Worm (Caenorhabditis elegans) whole organism, L3 larva: ENCODE data around the gene soc-1.

Source experiments
- R02D3.7 ChIP-seq: fragments of 150-350 bp; optimal IDR thresholded peaks from 2 replicates; lab custom pipeline; 2014; ENCODE audit warnings: missing biosample characterization, missing genetic modification characterization
- ZK546.5 ChIP-seq: sonication (generic microtip); optimal IDR thresholded peaks from 2 replicates; lab custom pipeline; 2017; ENCODE audit warnings: missing biosample characterization, missing genetic modification characterization
- ceh-16 ChIP-seq: sonication (generic microtip); optimal IDR thresholded peaks from 2 replicates; lab custom pipeline; 2017; ENCODE audit warnings: missing biosample characterization, missing genetic modification characterization
- ceh-28 ChIP-seq: fragments of 150-350 bp; optimal IDR thresholded peaks from 2 replicates; lab custom pipeline; 2014; ENCODE audit warnings: missing biosample characterization, missing genetic modification reagents, missing genetic modification characterization
- ceh-82 ChIP-seq: fragments of 150-350 bp; optimal IDR thresholded peaks from 2 replicates; lab custom pipeline; 2014; ENCODE audit warnings: missing biosample characterization, missing genetic modification characterization
- ceh-9 ChIP-seq: sonication (generic microtip); optimal IDR thresholded peaks from 2 replicates; lab custom pipeline; 2018; ENCODE audit warnings: missing biosample characterization, missing genetic modification characterization
- daf-12 ChIP-seq: fragments of 150-350 bp; optimal IDR thresholded peaks from 2 replicates; lab custom pipeline; 2014; ENCODE audit warnings: missing biosample characterization, missing genetic modification reagents, missing genetic modification characterization
- egl-27 ChIP-seq: sonication (generic microtip); optimal IDR thresholded peaks from 4 replicates; lab custom pipeline; 2017; ENCODE audit warnings: missing biosample characterization, missing genetic modification reagents, missing genetic modification characterization
- egl-5 ChIP-seq: fragments of 150-350 bp; optimal IDR thresholded peaks from 2 replicates; lab custom pipeline; 2017; ENCODE audit warnings: missing biosample characterization, missing genetic modification reagents, missing genetic modification characterization, inconsistent platforms
- elt-1 ChIP-seq: fragments of 150-350 bp; optimal IDR thresholded peaks from 2 replicates; lab custom pipeline; 2014; ENCODE audit warnings: missing biosample characterization, missing genetic modification characterization
- elt-2 ChIP-seq: sonication (generic microtip); optimal IDR thresholded peaks from 2 replicates; lab custom pipeline; 2016; ENCODE audit warnings: missing genetic modification reagents, mild to moderate bottlenecking, missing genetic modification characterization, missing compliant biosample characterization
- elt-3 ChIP-seq, 3 experiments: fragments of 150-350 bp in 1 of 3; sonication (generic microtip) in 2 of 3; optimal IDR thresholded peaks; 2 replicates in 2 of 3; 4 replicates in 1 of 3; lab custom pipeline; 2014 to 2017; ENCODE audit warnings: missing biosample characterization in 3 of 3, missing genetic modification characterization in 3 of 3
- eor-1 ChIP-seq, 2 experiments: fragments of 150-350 bp; optimal IDR thresholded peaks; 2 replicates each; lab custom pipeline; 2014 to 2018; ENCODE audit warnings: missing biosample characterization in 2 of 2, missing genetic modification characterization in 2 of 2
- fkh-10 ChIP-seq: sonication (generic microtip); optimal IDR thresholded peaks from 2 replicates; lab custom pipeline; 2017; ENCODE audit warnings: missing biosample characterization, missing genetic modification reagents, missing genetic modification characterization
- fkh-2 ChIP-seq: fragments of 150-350 bp; optimal IDR thresholded peaks from 2 replicates; lab custom pipeline; 2014; ENCODE audit warnings: missing biosample characterization, missing genetic modification reagents, missing genetic modification characterization
- hmg-11 ChIP-seq: sonication (generic microtip); optimal IDR thresholded peaks from 2 replicates; lab custom pipeline; 2016; ENCODE audit warnings: missing genetic modification characterization, missing compliant biosample characterization
- jun-1 ChIP-seq: fragments of 150-350 bp; optimal IDR thresholded peaks from 2 replicates; lab custom pipeline; 2014; ENCODE audit warnings: missing biosample characterization, missing genetic modification reagents, missing genetic modification characterization
- lsy-12 ChIP-seq: sonication (generic microtip); optimal IDR thresholded peaks from 2 replicates; lab custom pipeline; 2016; ENCODE audit warnings: mild to moderate bottlenecking, missing genetic modification characterization, missing compliant biosample characterization
- mml-1 ChIP-seq: fragments of 150-350 bp; sonication (generic microtip); optimal IDR thresholded peaks from 3 replicates; lab custom pipeline; 2014; ENCODE audit warnings: missing biosample characterization, missing genetic modification characterization
- nfya-1 ChIP-seq: sonication (generic microtip); optimal IDR thresholded peaks from 2 replicates; lab custom pipeline; 2017; ENCODE audit warnings: missing genetic modification characterization, mild to moderate bottlenecking, missing compliant biosample characterization, antibody characterized with exemption, moderate library complexity; ENCODE audit not compliant: insufficient read depth
- nhr-11 ChIP-seq: fragments of 150-350 bp; optimal IDR thresholded peaks from 2 replicates; lab custom pipeline; 2014; ENCODE audit warnings: missing biosample characterization, missing genetic modification characterization
- nhr-12 ChIP-seq: fragments of 150-350 bp; optimal IDR thresholded peaks from 2 replicates; lab custom pipeline; 2014; ENCODE audit warnings: missing biosample characterization, missing genetic modification characterization
- nhr-23 ChIP-seq: fragments of 150-350 bp; optimal IDR thresholded peaks from 2 replicates; lab custom pipeline; 2014; ENCODE audit warnings: missing biosample characterization, missing genetic modification reagents, missing genetic modification characterization
- nhr-237 ChIP-seq: fragments of 150-350 bp; optimal IDR thresholded peaks from 2 replicates; lab custom pipeline; 2014; ENCODE audit warnings: missing biosample characterization, missing genetic modification characterization
- nhr-43 ChIP-seq: sonication (generic microtip); optimal IDR thresholded peaks from 2 replicates; lab custom pipeline; 2016; ENCODE audit warnings: mild to moderate bottlenecking, missing genetic modification characterization, missing compliant biosample characterization; ENCODE audit not compliant: poor library complexity, severe bottlenecking
- nhr-76 ChIP-seq: fragments of 150-350 bp; sonication (generic microtip); optimal IDR thresholded peaks from 5 replicates; lab custom pipeline; 2014; ENCODE audit warnings: missing biosample characterization, missing genetic modification characterization
- nhr-77 ChIP-seq: fragments of 150-350 bp; optimal IDR thresholded peaks from 2 replicates; lab custom pipeline; 2014; ENCODE audit warnings: missing biosample characterization, missing genetic modification characterization
- pha-4 ChIP-seq: fragments of 150-350 bp; optimal IDR thresholded peaks from 2 replicates; lab custom pipeline; 2014; ENCODE audit warnings: missing biosample characterization, missing genetic modification reagents, missing genetic modification characterization
- pqm-1 ChIP-seq: fragments of 150-350 bp; optimal IDR thresholded peaks from 2 replicates; lab custom pipeline; 2017; ENCODE audit warnings: missing biosample characterization, missing genetic modification characterization, inconsistent platforms
- skn-1 ChIP-seq: fragments of 150-350 bp; optimal IDR thresholded peaks from 2 replicates; lab custom pipeline; 2014; ENCODE audit warnings: missing biosample characterization, missing genetic modification characterization
- snpc-4 ChIP-seq: fragments of 150-350 bp; optimal IDR thresholded peaks from 2 replicates; lab custom pipeline; 2014; ENCODE audit warnings: missing biosample characterization, missing genetic modification characterization
- tbx-2 ChIP-seq: sonication (generic microtip); optimal IDR thresholded peaks from 2 replicates; lab custom pipeline; 2016; ENCODE audit warnings: mild to moderate bottlenecking, missing genetic modification characterization, missing compliant biosample characterization
- unc-39 ChIP-seq: sonication (generic microtip); optimal IDR thresholded peaks from 4 replicates; lab custom pipeline; 2017; ENCODE audit warnings: missing biosample characterization, missing genetic modification characterization
- unc-62 ChIP-seq: fragments of 150-350 bp; sonication (generic microtip); optimal IDR thresholded peaks from 4 replicates; lab custom pipeline; 2014; ENCODE audit warnings: missing biosample characterization, missing genetic modification reagents, missing genetic modification characterization
- zag-1 ChIP-seq: fragments of 150-350 bp; optimal IDR thresholded peaks from 2 replicates; lab custom pipeline; 2014; ENCODE audit warnings: missing biosample characterization, missing genetic modification characterization
- ztf-11 ChIP-seq: fragments of 150-350 bp; optimal IDR thresholded peaks from 2 replicates; lab custom pipeline; 2014; ENCODE audit warnings: missing biosample characterization, missing genetic modification characterization

soc-1 gene

DNA sequence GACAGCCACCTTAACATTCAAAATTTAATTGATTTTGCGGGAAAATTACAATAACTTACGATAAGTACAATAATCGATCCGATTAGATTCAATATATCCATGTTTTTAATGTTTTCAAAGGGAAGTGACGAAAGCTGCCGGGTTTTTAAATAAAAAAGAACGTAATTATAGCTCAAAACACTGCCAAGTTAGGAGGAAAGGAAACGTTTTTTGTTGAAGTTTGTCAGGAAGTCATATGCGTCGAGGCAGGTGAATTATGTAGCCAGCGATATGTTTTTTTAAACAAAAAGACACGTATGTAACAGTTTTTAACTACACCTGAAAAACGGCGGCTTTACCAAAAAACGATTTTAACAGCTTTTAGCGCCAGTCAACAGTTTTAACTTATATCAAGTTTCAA lies 22.9 kb downstream of the soc-1 start, which contains the start of gene srx-73:
srx-73 (minus strand) TSS at position 101 of the 400 bp plus-strand sequence.
- TF ChIP-seq hmg-11 (tag; lab: Kevin White, UChicago), result no peak
- no peak for TF ChIP-seq ceh-9 (tag; lab: Kevin White, UChicago)
- TF ChIP-seq ZK546.5 (tag; lab: Kevin White, UChicago), result no peak
- TF ChIP-seq nfya-1 (tag; lab: Kevin White, UChicago), result no peak
- no peak for TF ChIP-seq egl-27 (tag; lab: Kevin White, UChicago)
- TF ChIP-seq elt-2, result no peak
- TF ChIP-seq ceh-16 (tag; lab: Kevin White, UChicago), result no peak
- no peak for TF ChIP-seq snpc-4 (tag; lab: Kevin White, UChicago)
- no peak for TF ChIP-seq R02D3.7 (tag; lab: Kevin White, UChicago)
- no peak for TF ChIP-seq zag-1

DNA sequence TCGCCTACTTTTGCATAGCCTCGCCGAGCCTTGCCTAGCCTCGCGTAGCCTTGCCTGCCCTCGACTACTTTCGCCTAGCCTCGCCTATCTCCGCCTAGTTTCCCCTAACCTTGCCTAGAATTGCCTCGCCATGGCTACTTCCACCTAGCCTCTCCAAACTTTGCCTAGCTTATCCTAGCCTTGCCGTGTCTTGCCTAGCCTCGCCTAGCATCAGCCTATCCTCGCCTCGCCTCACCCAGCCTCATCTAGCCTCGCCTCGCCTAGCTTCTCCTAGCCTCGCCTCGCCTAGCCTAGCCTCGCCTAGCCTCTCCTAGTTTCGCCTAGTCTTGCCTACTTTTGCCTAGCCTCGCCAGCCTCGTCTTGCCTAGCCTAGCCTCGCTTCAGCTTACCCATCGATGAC lies 24.3 kb downstream of the soc-1 start:
- TF ChIP-seq elt-3 (tag; optimal IDR thresholded peaks at IDR 0.05; lab: Kevin White, UChicago) (no peak), R02D3.7 (tag; lab: Kevin White, UChicago) (no peak), jun-1 (tag; lab: Kevin White, UChicago) (no peak), tbx-2 (tag; lab: Kevin White, UChicago) (no peak), mml-1 (tag; lab: Kevin White, UChicago) (no peak), pqm-1 (tag; lab: Kevin White, UChicago) (no peak), ceh-82 (tag; lab: Kevin White, UChicago) (no peak), daf-12 (tag; lab: Kevin White, UChicago) (no peak), ZK546.5 (tag; lab: Kevin White, UChicago) (no peak), unc-39 (tag; lab: Kevin White, UChicago) (no peak), nfya-1 (tag; lab: Kevin White, UChicago) (no peak), nhr-43 (tag; lab: Kevin White, UChicago) (no peak), snpc-4 (tag; lab: Kevin White, UChicago) (no peak), egl-5 (tag; lab: Kevin White, UChicago) (no peak), nhr-12 (tag; lab: Kevin White, UChicago) (no peak), nhr-76 (tag; lab: Kevin White, UChicago) (no peak)

DNA sequence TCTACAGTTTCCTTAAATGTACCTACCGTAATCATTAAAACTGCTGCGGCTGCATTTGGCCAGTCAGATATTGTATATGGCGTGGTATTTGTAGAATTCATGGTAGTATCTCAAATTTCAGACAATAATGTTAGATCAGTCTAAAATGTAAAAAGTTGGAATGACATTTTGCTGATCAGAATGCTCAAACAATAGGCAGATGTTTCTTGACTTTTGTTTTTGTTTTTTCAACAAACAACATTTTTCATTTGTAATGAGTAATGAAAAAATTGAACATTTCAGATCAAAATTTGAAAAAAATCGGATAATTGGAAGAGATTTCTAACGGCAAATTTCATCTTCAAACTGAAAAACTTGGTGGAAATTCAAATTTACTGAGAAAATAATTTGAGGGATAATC lies 25.9 kb downstream of the soc-1 start, which contains the start of gene srx-77:
srx-77 (minus strand) TSS at position 101 of the 400 bp plus-strand sequence.
- TF ChIP-seq pqm-1 (tag; lab: Kevin White, UChicago) (no peak), ceh-82 (tag; lab: Kevin White, UChicago) (no peak)
- TF ChIP-seq, all 47 proteins: peak for 0

DNA sequence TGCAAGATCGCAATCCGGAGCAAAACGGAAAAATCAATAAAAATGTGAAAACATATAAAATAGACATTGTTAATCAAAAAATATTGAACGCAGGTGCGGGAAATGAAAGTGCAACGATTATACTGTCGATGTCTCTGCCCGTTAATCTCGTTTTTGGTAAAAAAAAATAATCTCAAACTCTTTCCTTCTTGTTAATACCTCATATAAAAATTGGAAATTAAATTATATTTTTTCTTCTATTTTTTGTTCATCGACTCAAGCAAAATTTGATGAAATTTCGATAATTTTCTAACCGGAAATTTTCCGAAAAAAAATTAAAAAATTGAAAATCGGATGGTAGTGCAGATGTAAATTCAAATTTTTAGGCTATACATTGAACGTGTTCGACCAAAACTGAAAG lies 29.7 kb downstream of the soc-1 start, which contains the start of gene K03B4.9:
K03B4.9 (minus strand) TSS at position 101 of the 400 bp plus-strand sequence.
- TF ChIP-seq R02D3.7 (tag; lab: Kevin White, UChicago) (no peak), ztf-11 (no peak), hmg-11 (tag; lab: Kevin White, UChicago) (no peak), unc-39 (tag; lab: Kevin White, UChicago) (no peak), fkh-2 (tag; lab: Kevin White, UChicago) (no peak)

DNA sequence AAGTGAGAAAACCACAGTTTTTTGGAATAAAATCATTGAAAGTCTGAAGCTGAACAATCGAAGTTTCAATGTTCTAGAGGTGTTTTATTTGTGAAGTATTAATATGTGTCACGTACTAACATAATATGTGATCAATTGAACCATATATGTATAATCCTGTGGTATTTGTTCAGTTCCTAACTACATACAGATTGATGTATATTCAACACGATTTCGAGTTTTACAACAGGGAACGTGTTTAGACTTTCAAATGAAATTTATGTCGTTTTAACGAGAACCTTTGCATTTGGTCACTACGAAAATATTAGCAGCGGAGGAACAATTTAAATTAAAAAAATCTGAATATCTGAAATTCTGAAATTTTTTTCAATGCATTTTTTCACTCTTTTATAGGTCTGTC lies 31.8 kb downstream of the soc-1 start, which contains the start of gene K03B4.8:
K03B4.8 (minus strand) TSS at position 101 of the 400 bp plus-strand sequence.
- TF ChIP-seq elt-1 (tag; lab: Kevin White, UChicago) (no peak), lsy-12 (tag; lab: Kevin White, UChicago) (no peak), nhr-11 (tag; lab: Kevin White, UChicago) (no peak), ztf-11 (no peak), nhr-23 (tag; lab: Kevin White, UChicago) (no peak), nhr-43 (tag; lab: Kevin White, UChicago) (no peak), fkh-10 (GFP tag; lab: Kevin White, UChicago) (no peak), ceh-28 (tag; lab: Kevin White, UChicago) (no peak)

DNA sequence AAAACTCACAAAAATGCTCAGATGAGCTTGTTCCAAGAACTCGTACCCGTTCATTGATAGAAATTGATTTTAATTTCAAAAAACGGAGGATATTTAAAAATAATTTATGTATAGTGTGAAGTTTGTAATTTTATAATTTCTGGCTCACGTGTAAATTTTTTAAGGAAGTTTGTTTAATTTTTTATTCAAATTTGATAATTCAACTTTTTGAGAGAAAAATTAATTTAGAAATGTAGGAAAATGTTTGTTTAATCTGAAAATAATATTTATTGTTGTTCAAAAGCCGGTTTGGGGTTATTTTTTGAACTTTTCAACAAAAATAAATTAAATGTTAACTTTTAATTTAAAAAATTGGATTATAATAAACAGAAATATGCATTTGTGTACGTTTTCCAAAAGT lies 33.3 kb downstream of the soc-1 start, which contains the start of gene K03B4.6:
K03B4.6 (minus strand) TSS at position 101 of the 400 bp plus-strand sequence.
- no peak for TF ChIP-seq snpc-4 (tag; lab: Kevin White, UChicago)
- no peak for TF ChIP-seq elt-3 (tag; optimal IDR thresholded peaks at IDR 0.05; lab: Kevin White, UChicago)
- TF ChIP-seq unc-62 (GFP tag; lab: Kevin White, UChicago), result no peak
- no peak for TF ChIP-seq nhr-77 (tag; lab: Kevin White, UChicago)
- TF ChIP-seq fkh-2 (tag; lab: Kevin White, UChicago), result no peak
- no peak for TF ChIP-seq egl-27 (tag; lab: Kevin White, UChicago)
- no peak for TF ChIP-seq nhr-76 (tag; lab: Kevin White, UChicago)
- no peak for TF ChIP-seq nhr-237 (tag; lab: Kevin White, UChicago)
- no peak for TF ChIP-seq nfya-1 (tag; lab: Kevin White, UChicago)
- TF ChIP-seq pha-4 (tag; lab: Kevin White, UChicago), result no peak
- no peak for TF ChIP-seq unc-39 (tag; lab: Kevin White, UChicago)
- no peak for TF ChIP-seq skn-1
- TF ChIP-seq jun-1 (tag; lab: Kevin White, UChicago), result no peak
- TF ChIP-seq eor-1 (tag; optimal IDR thresholded peaks at IDR 0.05; lab: Kevin White, UChicago), result no peak
- no peak for TF ChIP-seq egl-5 (tag; lab: Kevin White, UChicago)
- TF ChIP-seq nhr-43 (tag; lab: Kevin White, UChicago), result no peak
- TF ChIP-seq mml-1 (tag; lab: Kevin White, UChicago), result no peak
